Fruit fly (Drosophila melanogaster) whole organism, embryonic: ENCODE measurements around the gene CG43117.

Source experiments
- ATbp ChIP-seq: fragments of 200-800 bp; sonication (Bioruptor generic); optimal IDR thresholded peaks from 2 replicates; lab custom pipeline; 2017; ENCODE audit warnings: missing biosample characterization, mild to moderate bottlenecking, missing genetic modification characterization, missing genetic modification reagents
- Bgb ChIP-seq: fragments of 200-800 bp; sonication (Bioruptor generic); IDR thresholded peaks from 2 replicates; pipeline ENCODE4 v1.3.6; 2022; ENCODE audit warnings: missing biosample characterization, missing genetic modification characterization; ENCODE audit not compliant: partially characterized antibody
- CG10654 ChIP-seq: fragments of 200-800 bp; sonication (Bioruptor generic); optimal IDR thresholded peaks from 2 replicates; lab custom pipeline; 2016; ENCODE audit warnings: missing biosample characterization, missing genetic modification characterization
- CG13424 ChIP-seq: fragments of 200-800 bp; sonication (Bioruptor generic); optimal IDR thresholded peaks from 2 replicates; lab custom pipeline; 2019; ENCODE audit warnings: missing biosample characterization, mild to moderate bottlenecking, missing genetic modification characterization, moderate library complexity
- CG14667 ChIP-seq: fragments of 200-800 bp; sonication (Bioruptor generic); IDR thresholded peaks from 2 replicates; pipeline ENCODE4 v1.3.6; 2022; ENCODE audit warnings: missing biosample characterization, missing genetic modification characterization
- CG18011 ChIP-seq: fragments of 200-800 bp; sonication (Bioruptor generic); optimal IDR thresholded peaks from 2 replicates; lab custom pipeline; 2017; ENCODE audit warnings: missing biosample characterization, missing genetic modification characterization, mild to moderate bottlenecking, moderate library complexity, missing genotype
- CG18619 ChIP-seq: fragments of 200-800 bp; sonication (Bioruptor generic); optimal IDR thresholded peaks from 3 replicates; lab custom pipeline; 2017; ENCODE audit warnings: missing biosample characterization, mild to moderate bottlenecking, missing genetic modification characterization
- CG2875 ChIP-seq: fragments of 200-800 bp; sonication (Bioruptor generic); optimal IDR thresholded peaks from 2 replicates; lab custom pipeline; 2017; ENCODE audit warnings: missing biosample characterization, mild to moderate bottlenecking, missing genetic modification characterization, missing genetic modification reagents
- CG30403 ChIP-seq: fragments of 200-800 bp; sonication (Bioruptor generic); optimal IDR thresholded peaks from 3 replicates; lab custom pipeline; 2016; ENCODE audit warnings: missing biosample characterization, missing genetic modification characterization
- CG32772 ChIP-seq: fragments of 200-800 bp; sonication (Bioruptor generic); IDR thresholded peaks from 2 replicates; pipeline ENCODE4 v1.3.6; 2022; ENCODE audit warnings: missing biosample characterization, missing genetic modification characterization
- CG34422 ChIP-seq: fragments of 200-800 bp; sonication (Bioruptor generic); IDR thresholded peaks from 3 replicates; pipeline ENCODE4 v1.3.6; 2022; ENCODE audit warnings: missing biosample characterization, missing genetic modification characterization
- CG4360 ChIP-seq: fragments of 200-800 bp; sonication (Bioruptor generic); IDR thresholded peaks from 2 replicates; pipeline ENCODE4 v1.3.6; 2022; ENCODE audit warnings: missing biosample characterization, missing genetic modification characterization
- CG4424 ChIP-seq: fragments of 200-800 bp; sonication (Bioruptor generic); optimal IDR thresholded peaks from 3 replicates; lab custom pipeline; 2016; ENCODE audit warnings: missing biosample characterization, missing genetic modification characterization
- CoRest ChIP-seq: fragments of 200-800 bp; sonication (Bioruptor generic); optimal IDR thresholded peaks from 3 replicates; lab custom pipeline; 2018; ENCODE audit warnings: missing biosample characterization, mild to moderate bottlenecking, missing genetic modification characterization, moderate library complexity
- E2f2 ChIP-seq: fragments of 200-800 bp; sonication (Bioruptor generic); IDR thresholded peaks from 2 replicates; pipeline ENCODE4 v1.3.6; 2022; ENCODE audit warnings: missing biosample characterization, missing genetic modification characterization
- Ets65A ChIP-seq: fragments of 200-800 bp; sonication (Bioruptor generic); peaks from one replicate; lab custom pipeline; 2016; ENCODE audit warnings: missing biosample characterization, missing genetic modification characterization
- H15 ChIP-seq: fragments of 200-800 bp; sonication (Bioruptor generic); IDR thresholded peaks from 3 replicates; pipeline ENCODE4 v1.3.6; 2022; ENCODE audit warnings: missing biosample characterization, missing genetic modification characterization
- H2.0 ChIP-seq: fragments of 200-800 bp; sonication (Bioruptor generic); IDR thresholded peaks from 2 replicates; pipeline ENCODE4 v1.3.6; 2022; ENCODE audit warnings: missing biosample characterization, missing genetic modification characterization
- Hmx ChIP-seq: fragments of 200-800 bp; sonication (Bioruptor generic); optimal IDR thresholded peaks from 2 replicates; lab custom pipeline; 2016; ENCODE audit warnings: missing biosample characterization, missing genetic modification characterization
- Hsf ChIP-seq: fragments of 200-800 bp; sonication (Bioruptor generic); optimal IDR thresholded peaks from 3 replicates; lab custom pipeline; 2016; ENCODE audit warnings: missing biosample characterization, missing genetic modification characterization
- Kr ChIP-seq: fragments of 200-800 bp; sonication (Bioruptor generic); optimal IDR thresholded peaks from 2 replicates; lab custom pipeline; 2017; ENCODE audit warnings: missing biosample characterization, mild to moderate bottlenecking, missing genetic modification characterization
- Med ChIP-seq: fragments of 200-800 bp; sonication (Bioruptor generic); peaks from one replicate; lab custom pipeline; 2016; ENCODE audit warnings: missing biosample characterization, missing genetic modification characterization, mild to moderate bottlenecking, inconsistent platforms, moderate library complexity
- Rfx ChIP-seq: fragments of 200-800 bp; sonication (Bioruptor generic); IDR thresholded peaks from 2 replicates; pipeline ENCODE4 v1.3.6; 2022; ENCODE audit warnings: missing biosample characterization, missing genetic modification characterization
- Sin3A ChIP-seq: fragments of >200 bp; optimal IDR thresholded peaks from 2 replicates; lab custom pipeline; 2018
- Xbp1 ChIP-seq: fragments of 200-800 bp; sonication (Bioruptor generic); optimal IDR thresholded peaks from 3 replicates; lab custom pipeline; 2016; ENCODE audit warnings: missing biosample characterization, mild to moderate bottlenecking, missing genetic modification characterization
- YL-1 ChIP-seq: fragments of 200-800 bp; sonication (Bioruptor generic); optimal IDR thresholded peaks from 3 replicates; lab custom pipeline; 2017; ENCODE audit warnings: missing biosample characterization, mild to moderate bottlenecking, missing genetic modification characterization
- cas ChIP-seq: fragments of 200-800 bp; sonication (Bioruptor generic); IDR thresholded peaks from 2 replicates; pipeline ENCODE4 v1.3.6; 2022; ENCODE audit warnings: missing biosample characterization, missing genetic modification characterization
- ci ChIP-seq: fragments of 200-800 bp; sonication (Bioruptor generic); IDR thresholded peaks from 3 replicates; pipeline ENCODE4 v1.3.6; 2022; ENCODE audit warnings: missing biosample characterization, missing genetic modification characterization
- dmrt11E ChIP-seq: fragments of 200-800 bp; sonication (Bioruptor generic); optimal IDR thresholded peaks from 3 replicates; lab custom pipeline; 2018; ENCODE audit warnings: missing biosample characterization, mild to moderate bottlenecking, missing genetic modification characterization, moderate library complexity
- dpn ChIP-seq, 2 experiments: fragments of 200-800 bp; sonication (Bioruptor generic); optimal IDR thresholded peaks; 3 replicates each; lab custom pipeline; 2016; ENCODE audit warnings: missing biosample characterization in 2 of 2, missing genetic modification characterization in 2 of 2
- fd64A ChIP-seq: fragments of 200-800 bp; sonication (Bioruptor generic); optimal IDR thresholded peaks from 3 replicates; lab custom pipeline; 2018; ENCODE audit warnings: missing biosample characterization, mild to moderate bottlenecking, missing genetic modification characterization
- ken ChIP-seq: fragments of 200-800 bp; sonication (Bioruptor generic); IDR thresholded peaks from 3 replicates; pipeline ENCODE4 v1.3.6; 2022; ENCODE audit warnings: missing biosample characterization, missing genetic modification characterization
- knrl ChIP-seq: fragments of 200-800 bp; sonication (Bioruptor generic); IDR thresholded peaks from 3 replicates; pipeline ENCODE4 v1.3.6; 2022; ENCODE audit warnings: missing biosample characterization, missing genetic modification characterization; ENCODE audit not compliant: partially characterized antibody
- lola ChIP-seq, 3 experiments: fragments of >200 bp in 2 of 3; fragments of 200-800 bp in 1 of 3; sonication (Bioruptor generic) in 1 of 3; optimal IDR thresholded peaks; 2 replicates each; lab custom pipeline; 2017 to 2019; ENCODE audit warnings: missing biosample characterization in 3 of 3, missing genetic modification characterization in 3 of 3, mild to moderate bottlenecking in 1 of 3, moderate library complexity in 1 of 3
- nerfin-1 ChIP-seq: fragments of 200-800 bp; sonication (Bioruptor generic); optimal IDR thresholded peaks from 3 replicates; lab custom pipeline; 2019; ENCODE audit warnings: missing biosample characterization, mild to moderate bottlenecking, missing genetic modification characterization, moderate library complexity
- nom ChIP-seq: fragments of 200-800 bp; sonication (Bioruptor generic); optimal IDR thresholded peaks from 2 replicates; lab custom pipeline; 2017; ENCODE audit warnings: missing biosample characterization, missing genetic modification characterization, mild to moderate bottlenecking, moderate library complexity, missing genetic modification reagents
- pb ChIP-seq: fragments of 200-800 bp; sonication (Bioruptor generic); optimal IDR thresholded peaks from 3 replicates; lab custom pipeline; 2016; ENCODE audit warnings: missing biosample characterization, missing genetic modification characterization
- pho ChIP-seq: fragments of 200-800 bp; sonication (Bioruptor generic); optimal IDR thresholded peaks from 2 replicates; lab custom pipeline; 2016; ENCODE audit warnings: missing biosample characterization, missing genetic modification characterization
- pum ChIP-seq: fragments of 200-800 bp; sonication (Bioruptor generic); optimal IDR thresholded peaks from 2 replicates; lab custom pipeline; 2016; ENCODE audit warnings: missing biosample characterization, missing genetic modification characterization
- row ChIP-seq: fragments of 200-800 bp; sonication (Bioruptor generic); IDR thresholded peaks from 3 replicates; pipeline ENCODE4 v1.3.6; 2022; ENCODE audit warnings: missing biosample characterization, missing genetic modification characterization
- sd ChIP-seq: fragments of 200-800 bp; sonication (Bioruptor generic); optimal IDR thresholded peaks from 3 replicates; lab custom pipeline; 2018; ENCODE audit warnings: missing biosample characterization, mild to moderate bottlenecking, missing genetic modification characterization, moderate library complexity
- sim ChIP-seq: fragments of 200-800 bp; sonication (Bioruptor generic); IDR thresholded peaks from 2 replicates; pipeline ENCODE4 v1.3.6; 2022; ENCODE audit warnings: missing biosample characterization, missing genetic modification characterization
- slbo ChIP-seq: fragments of 200-800 bp; sonication (Bioruptor generic); IDR thresholded peaks from 2 replicates; pipeline ENCODE4 v1.3.6; 2022; ENCODE audit warnings: missing biosample characterization, missing genetic modification characterization
- ssp ChIP-seq: fragments of 200-800 bp; sonication (Bioruptor generic); IDR thresholded peaks from 2 replicates; pipeline ENCODE4 v1.3.6; 2022; ENCODE audit warnings: missing biosample characterization, missing genetic modification characterization
- stc ChIP-seq: fragments of 200-800 bp; sonication (Bioruptor generic); IDR thresholded peaks from 2 replicates; pipeline ENCODE4 v1.3.6; 2022; ENCODE audit warnings: missing biosample characterization, missing genetic modification characterization
- trem ChIP-seq: fragments of 200-800 bp; optimal IDR thresholded peaks from 3 replicates; lab custom pipeline; 2019; ENCODE audit warnings: missing biosample characterization, mild to moderate bottlenecking, missing genetic modification characterization, moderate library complexity
- unc-4 ChIP-seq: fragments of 200-800 bp; sonication (Bioruptor generic); IDR thresholded peaks from 2 replicates; pipeline ENCODE4 v1.3.6; 2022; ENCODE audit warnings: missing biosample characterization, missing genetic modification characterization; ENCODE audit not compliant: partially characterized antibody
- unpg ChIP-seq: fragments of 200-800 bp; sonication (Bioruptor generic); optimal IDR thresholded peaks from 3 replicates; lab custom pipeline; 2018; ENCODE audit warnings: missing biosample characterization, mild to moderate bottlenecking, missing genetic modification characterization, moderate library complexity
- usp ChIP-seq: fragments of >200 bp; optimal IDR thresholded peaks from 2 replicates; lab custom pipeline; 2017; ENCODE audit warnings: missing biosample characterization, missing genetic modification characterization
- zfh1 ChIP-seq: fragments of 200-800 bp; sonication (Bioruptor generic); IDR thresholded peaks from 3 replicates; pipeline ENCODE4 v1.3.6; 2022; ENCODE audit warnings: missing biosample characterization, missing genetic modification characterization

The CG43117 gene

DNA sequence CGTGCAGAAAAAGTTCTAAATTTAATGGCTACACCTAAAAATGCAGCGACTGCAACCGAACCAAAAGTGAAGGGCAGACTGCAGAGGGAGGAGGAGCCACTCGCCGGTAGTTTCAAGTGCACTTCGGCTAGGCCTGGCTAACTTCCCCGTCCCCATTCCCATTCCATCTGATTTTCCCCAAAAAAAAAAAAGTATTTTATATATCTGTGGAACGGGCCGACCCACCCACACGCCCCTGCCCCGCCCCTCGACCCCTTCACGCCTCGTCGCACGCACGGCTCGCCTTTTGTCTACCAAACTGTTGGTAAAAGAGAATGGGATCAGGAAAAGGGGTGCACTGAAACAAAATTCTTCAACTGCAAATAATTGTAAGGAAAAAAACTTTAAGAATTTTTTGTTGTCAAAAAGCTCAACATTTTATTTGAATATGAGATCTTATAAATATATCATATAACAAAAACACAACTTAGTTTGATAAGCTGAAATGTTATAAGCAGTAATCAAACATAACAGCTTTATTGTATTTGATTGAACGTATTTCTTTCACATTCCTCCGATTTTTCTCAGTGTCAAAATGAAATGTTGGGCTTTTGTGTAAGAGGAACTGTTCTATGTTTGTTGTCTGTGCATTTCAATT, 10.6 kb upstream of the CG43117 start (continued):
- TF ChIP-seq ssp (GFP tag; lab: Robert Waterston, UW): peak; percentile 52; the same call in 1 of the 2 replicates
- TF ChIP-seq pum (GFP tag; lab: Kevin White, UChicago): peak; percentile 15
- no peak for TF ChIP-seq Kr (GFP tag; lab: Kevin White, UChicago)
- TF ChIP-seq H2.0: no peak
- TF ChIP-seq dmrt11E (tag; lab: Kevin White, UChicago): peak; percentile 12
- peak; percentile 71 for TF ChIP-seq Med (GFP tag; lab: Kevin White, UChicago)
- TF ChIP-seq Xbp1 (GFP tag; lab: Kevin White, UChicago): peak; percentile 44
- TF ChIP-seq H15 (GFP tag; lab: Robert Waterston, UW): 0 out of 3 replicates have a peak, but pooled peaks have one; percentile 22
- TF ChIP-seq usp (GFP tag; lab: Kevin White, UChicago): no peak
- TF ChIP-seq fd64A: no peak
- TF ChIP-seq CG4360 (GFP tag; lab: Robert Waterston, UW): no peak
- no peak for TF ChIP-seq CG18011 (GFP tag; lab: Kevin White, UChicago)
- peak; percentile 75 for TF ChIP-seq CG30403 (GFP tag; lab: Kevin White, UChicago)
- TF ChIP-seq CG4424 (GFP tag; lab: Kevin White, UChicago): peak; percentile 72
- no peak for TF ChIP-seq YL-1 (GFP tag; lab: Kevin White, UChicago)
- no peak for TF ChIP-seq slbo (GFP tag; lab: Robert Waterston, UW)
- TF ChIP-seq Hmx (GFP tag; lab: Kevin White, UChicago): no peak
- TF ChIP-seq knrl (GFP tag; lab: Robert Waterston, UW): no peak
- no peak; the same call in 1 of the 2 replicates for TF ChIP-seq E2f2 (GFP tag; lab: Robert Waterston, UW)
- no peak for TF ChIP-seq Hsf (GFP tag; lab: Kevin White, UChicago)
- peak in 1 of 2 experiments; percentile 17 for TF ChIP-seq dpn (GFP tag; optimal IDR thresholded peaks at IDR 0.05; lab: Kevin White, UChicago)
- TF ChIP-seq CG32772 (GFP tag; lab: Robert Waterston, UW): peak; percentile 32; the same call in 1 of the 2 replicates
- TF ChIP-seq ci (GFP tag; lab: Robert Waterston, UW): 0 out of 3 replicates have a peak, but pooled peaks have one; percentile 20
- peak; percentile 3 for TF ChIP-seq sd
- TF ChIP-seq Sin3A: no peak
- peak; percentile 52; the same call in 1 of the 3 replicates for TF ChIP-seq row
- peak; percentile 28; the same call in 1 of the 2 replicates for TF ChIP-seq CG14667 (GFP tag; lab: Robert Waterston, UW)
- peak; percentile 58 for TF ChIP-seq trem
- TF ChIP-seq stc (GFP tag; lab: Robert Waterston, UW): peak; percentile 56
- no peak for TF ChIP-seq unc-4 (GFP tag; lab: Robert Waterston, UW)
- 0 out of 2 replicates have a peak, but pooled peaks have one; percentile 27 for TF ChIP-seq sim (GFP tag; lab: Robert Waterston, UW)
- TF ChIP-seq CG18619 (GFP tag; lab: Kevin White, UChicago): no peak
- TF ChIP-seq ATbp (GFP tag; lab: Kevin White, UChicago): peak; percentile 55
- TF ChIP-seq CoRest: peak; percentile 49
- peak; percentile 47 for TF ChIP-seq CG2875 (GFP tag; lab: Kevin White, UChicago)
- no peak for TF ChIP-seq nom
- TF ChIP-seq lola (GFP tag; optimal IDR thresholded peaks at IDR 0.05; lab: Kevin White, UChicago): peak in 1 of 3 experiments; percentile 33
- TF ChIP-seq nerfin-1 (tag; lab: Kevin White, UChicago): peak; percentile 74
- TF ChIP-seq ken (GFP tag; lab: Robert Waterston, UW): 0 out of 3 replicates have a peak, but pooled peaks have one; percentile 38
- 0 out of 2 replicates have a peak, but pooled peaks have one; percentile 12 for TF ChIP-seq Rfx
- peak; percentile 64 for TF ChIP-seq unpg (GFP tag; lab: Kevin White, UChicago)
- peak; percentile 46; the same call in 1 of the 3 replicates for TF ChIP-seq CG34422 (GFP tag; lab: Robert Waterston, UW)
- TF ChIP-seq cas (GFP tag; lab: Robert Waterston, UW): no peak
- no peak for TF ChIP-seq pho
- no peak for TF ChIP-seq Bgb (GFP tag; lab: Robert Waterston, UW)
- peak; percentile 59; the same call in 2 of the 3 replicates for TF ChIP-seq zfh1 (GFP tag; lab: Robert Waterston, UW)
- no peak for TF ChIP-seq pb
- TF ChIP-seq CG13424 (tag; lab: Kevin White, UChicago): peak; percentile 53
- peak; percentile 57 for TF ChIP-seq Ets65A (GFP tag; lab: Kevin White, UChicago)
- peak; percentile 19 for TF ChIP-seq CG10654 (GFP tag; lab: Kevin White, UChicago)
